Worm (Caenorhabditis elegans) whole organism, L4 larva: ENCODE measurements around the gene ZK892.4.

Source experiments
- aha-1 ChIP-seq: fragments of 150-350 bp; peaks from one replicate; lab custom pipeline; 2014; ENCODE audit warnings: missing biosample characterization, missing genetic modification characterization
- dpl-1 ChIP-seq: fragments of 150-350 bp; optimal IDR thresholded peaks from 2 replicates; lab custom pipeline; 2014; ENCODE audit warnings: missing biosample characterization, missing genetic modification reagents, missing genetic modification characterization
- duxl-1 ChIP-seq: sonication (generic microtip); optimal IDR thresholded peaks from 2 replicates; lab custom pipeline; 2016; ENCODE audit warnings: mild to moderate bottlenecking, missing genetic modification characterization, moderate library complexity, missing compliant biosample characterization; ENCODE audit not compliant: poor library complexity
- dve-1 ChIP-seq: sonication (generic microtip); optimal IDR thresholded peaks from 2 replicates; lab custom pipeline; 2017; ENCODE audit warnings: antibody characterized with exemption, mild to moderate bottlenecking, missing genetic modification characterization, missing compliant biosample characterization; ENCODE audit not compliant: insufficient read depth
- lin-13 ChIP-seq: fragments of 150-350 bp; optimal IDR thresholded peaks from 2 replicates; lab custom pipeline; 2014; ENCODE audit warnings: missing biosample characterization, missing genetic modification reagents, missing genetic modification characterization
- lin-39 ChIP-seq: fragments of 150-350 bp; optimal IDR thresholded peaks from 2 replicates; lab custom pipeline; 2014; ENCODE audit warnings: missing biosample characterization, missing genetic modification reagents, missing genetic modification characterization
- mxl-3 ChIP-seq: fragments of 200-800 bp; sonication (Bioruptor generic); optimal IDR thresholded peaks from 2 replicates; lab custom pipeline; 2018; ENCODE audit warnings: mild to moderate bottlenecking, missing genetic modification characterization, missing compliant biosample characterization
- skn-1 ChIP-seq: fragments of 150-350 bp; optimal IDR thresholded peaks from 2 replicates; lab custom pipeline; 2014; ENCODE audit warnings: missing biosample characterization, missing genetic modification characterization

DNA sequence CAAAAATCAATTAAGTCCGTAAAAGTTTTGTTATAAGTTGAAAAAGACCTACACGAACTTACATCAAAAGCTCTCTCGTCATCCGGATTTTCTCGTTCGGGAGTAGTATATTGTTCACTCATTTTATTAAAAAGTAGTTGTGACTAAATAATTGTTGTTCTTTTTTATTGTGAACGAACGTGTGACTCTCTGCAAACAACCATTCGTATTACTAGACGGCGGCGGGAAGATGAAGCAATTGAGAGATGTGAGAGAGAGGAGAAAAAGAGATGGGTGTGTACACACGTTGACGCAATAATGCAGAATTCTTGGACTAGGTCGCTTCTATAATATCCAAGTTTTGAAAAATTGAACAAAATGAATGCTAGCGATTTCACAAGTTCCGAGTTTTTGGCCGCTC lies 38.6 kb downstream of the ZK892.4 start, which contains the start of the genes F52H3.11 and bath-38:
- TF ChIP-seq lin-13 (GFP tag; lab: Kevin White, UChicago) = no peak
- TF ChIP-seq mxl-3 = no peak
- TF ChIP-seq duxl-1 = no peak
- no peak for TF ChIP-seq lin-39 (tag; lab: Kevin White, UChicago)
- peak; percentile 58 for TF ChIP-seq dve-1
- TF ChIP-seq dpl-1 = peak; percentile 54
- peak; percentile 91 for TF ChIP-seq aha-1
- TF ChIP-seq skn-1 (tag; lab: Kevin White, UChicago) = no peak
